Worm (Caenorhabditis elegans): ENCODE measurements around the gene idhg-1.

ce11 chrIII:4612334-4612953 lies 43.8 kb downstream of the idhg-1 start, which contains the start of gene sel-2:
- TF ChIP-seq W03F9.2 (tag; optimal IDR thresholded peaks at IDR 0.05) (no peak), him-1 (tag; optimal IDR thresholded peaks at IDR 0.05) (no peak)
